Worm (Caenorhabditis elegans): ENCODE data around the gene vps-52.

DNA sequence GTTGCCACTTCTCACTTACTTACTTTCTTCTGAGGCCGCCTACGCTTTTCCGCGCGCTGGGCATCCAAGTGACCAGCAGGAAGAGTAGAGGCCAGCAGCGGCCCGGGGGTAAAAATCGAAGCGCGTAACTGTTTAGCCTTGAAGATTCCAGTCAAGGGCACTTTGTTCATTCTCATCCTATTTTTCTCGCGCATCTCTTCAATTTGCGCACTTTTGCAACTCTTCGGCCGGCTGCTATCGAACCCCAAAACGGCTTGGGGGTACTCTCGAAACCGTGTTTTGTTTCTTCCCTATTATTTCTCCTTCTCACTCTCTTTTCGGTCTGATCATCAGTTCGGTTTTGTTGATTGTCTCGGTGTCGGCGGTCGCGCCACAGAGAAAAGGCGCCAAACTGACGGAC is 21.5 kb downstream of the vps-52 start:
- TF ChIP-seq W03F9.2 (tag; optimal IDR thresholded peaks at IDR 0.05): no peak
- no peak for TF ChIP-seq him-1 (tag; optimal IDR thresholded peaks at IDR 0.05)
- TF ChIP-seq dao-5 (tag; optimal IDR thresholded peaks at IDR 0.05): no peak

Data from whole organism, L4/young adult.